Fruit fly (Drosophila melanogaster) whole organism, prepupa: ENCODE data around the gene CG11980.

ENCODE experiments used
- Blimp-1 ChIP-seq: fragments of 200-800 bp; sonication (Bioruptor generic); optimal IDR thresholded peaks from 3 replicates; lab custom pipeline; 2017; ENCODE audit warnings: missing biosample characterization, missing genetic modification characterization, mild to moderate bottlenecking, moderate library complexity, missing genetic modification reagents
- CG10631 ChIP-seq: fragments of 200-800 bp; sonication (Bioruptor generic); optimal IDR thresholded peaks from 2 replicates; lab custom pipeline; 2016; ENCODE audit warnings: missing biosample characterization, missing genetic modification characterization
- CG10669 ChIP-seq: fragments of 200-800 bp; sonication (Bioruptor generic); optimal IDR thresholded peaks from 3 replicates; lab custom pipeline; 2018; ENCODE audit warnings: missing biosample characterization, mild to moderate bottlenecking, missing genetic modification characterization, moderate library complexity
- CG11294 ChIP-seq: fragments of 200-800 bp; sonication (Bioruptor generic); IDR thresholded peaks from 2 replicates; pipeline ENCODE4 v1.3.6; 2022; ENCODE audit warnings: missing biosample characterization, missing genetic modification characterization
- CG11762 ChIP-seq: fragments of 200-800 bp; sonication (Bioruptor generic); optimal IDR thresholded peaks from 3 replicates; lab custom pipeline; 2016; ENCODE audit warnings: missing biosample characterization, missing genetic modification characterization; ENCODE audit not compliant: insufficient read depth
- CG11902 ChIP-seq: fragments of 200-800 bp; sonication (Bioruptor generic); optimal IDR thresholded peaks from 3 replicates; lab custom pipeline; 2016; ENCODE audit warnings: missing biosample characterization, missing genetic modification characterization
- CG15336 ChIP-seq: fragments of 200-800 bp; sonication (Bioruptor generic); IDR thresholded peaks from 2 replicates; pipeline ENCODE4 v1.3.6; 2022; ENCODE audit warnings: missing biosample characterization, missing genetic modification characterization
- CG16779 ChIP-seq: fragments of 200-800 bp; sonication (Bioruptor generic); optimal IDR thresholded peaks from 3 replicates; lab custom pipeline; 2017; ENCODE audit warnings: missing biosample characterization, mild to moderate bottlenecking, missing genetic modification characterization
- CG32006 ChIP-seq: fragments of 200-800 bp; sonication (Bioruptor generic); optimal IDR thresholded peaks from 3 replicates; lab custom pipeline; 2017; ENCODE audit warnings: missing biosample characterization, mild to moderate bottlenecking, missing genetic modification characterization
- CG3919 ChIP-seq: fragments of 200-800 bp; sonication (Bioruptor generic); optimal IDR thresholded peaks from 3 replicates; lab custom pipeline; 2016; ENCODE audit warnings: missing biosample characterization, missing genetic modification characterization
- CG6163 ChIP-seq: fragments of 200-800 bp; sonication (Bioruptor generic); IDR thresholded peaks from 3 replicates; pipeline ENCODE4 v1.3.6; 2022; ENCODE audit warnings: missing biosample characterization, missing genetic modification characterization
- CG6792 ChIP-seq: fragments of 200-800 bp; sonication (Bioruptor generic); optimal IDR thresholded peaks from 3 replicates; lab custom pipeline; 2016; ENCODE audit warnings: missing biosample characterization, missing genetic modification characterization
- CG6808 ChIP-seq: fragments of 200-800 bp; sonication (Bioruptor generic); optimal IDR thresholded peaks from 3 replicates; lab custom pipeline; 2017; ENCODE audit warnings: missing biosample characterization, missing genetic modification characterization, mild to moderate bottlenecking, moderate library complexity, missing genetic modification reagents
- CG6854 ChIP-seq: fragments of 200-800 bp; sonication (Bioruptor generic); optimal IDR thresholded peaks from 2 replicates; lab custom pipeline; 2017; ENCODE audit warnings: missing biosample characterization, mild to moderate bottlenecking, missing genetic modification characterization
- CG7368 ChIP-seq: fragments of 200-800 bp; sonication (Bioruptor generic); optimal IDR thresholded peaks from 3 replicates; lab custom pipeline; 2016; ENCODE audit warnings: missing biosample characterization, missing genetic modification characterization
- CG8119 ChIP-seq: fragments of 200-800 bp; sonication (Bioruptor generic); IDR thresholded peaks from 3 replicates; pipeline ENCODE4 v1.3.6; 2022; ENCODE audit warnings: missing biosample characterization, missing genetic modification characterization
- CG8319 ChIP-seq: fragments of 200-800 bp; sonication (Bioruptor generic); optimal IDR thresholded peaks from 3 replicates; lab custom pipeline; 2016; ENCODE audit warnings: missing biosample characterization, missing genetic modification characterization
- Eip75B ChIP-seq: fragments of 200-800 bp; sonication (Bioruptor generic); optimal IDR thresholded peaks from 3 replicates; lab custom pipeline; 2016; ENCODE audit warnings: missing biosample characterization, missing genetic modification characterization
- Ets96B ChIP-seq: fragments of 200-800 bp; optimal IDR thresholded peaks from 2 replicates; lab custom pipeline; 2019; ENCODE audit warnings: missing biosample characterization, mild to moderate bottlenecking, missing genetic modification characterization, moderate library complexity
- Gug ChIP-seq: fragments of 200-800 bp; sonication (Bioruptor generic); IDR thresholded peaks from 2 replicates; pipeline ENCODE4 v1.3.6; 2022; ENCODE audit warnings: missing biosample characterization, missing genetic modification characterization
- Hr4 ChIP-seq: fragments of 200-800 bp; sonication (Bioruptor generic); optimal IDR thresholded peaks from 3 replicates; lab custom pipeline; 2016; ENCODE audit warnings: missing biosample characterization, missing genetic modification characterization
- Met ChIP-seq: fragments of 200-800 bp; sonication (Bioruptor generic); optimal IDR thresholded peaks from 3 replicates; lab custom pipeline; 2016; ENCODE audit warnings: missing biosample characterization, missing genetic modification characterization
- OdsH ChIP-seq: fragments of 200-800 bp; sonication (Bioruptor generic); optimal IDR thresholded peaks from 3 replicates; lab custom pipeline; 2016; ENCODE audit warnings: missing biosample characterization, missing genetic modification characterization
- Smox ChIP-seq: fragments of 200-800 bp; sonication (Bioruptor generic); optimal IDR thresholded peaks from 3 replicates; lab custom pipeline; 2016; ENCODE audit warnings: missing biosample characterization, missing genetic modification characterization
- achi ChIP-seq: fragments of 200-800 bp; sonication (Bioruptor generic); optimal IDR thresholded peaks from 3 replicates; lab custom pipeline; 2016; ENCODE audit warnings: missing biosample characterization, missing genetic modification characterization
- eg ChIP-seq: fragments of 200-800 bp; sonication (Bioruptor generic); IDR thresholded peaks from 3 replicates; pipeline ENCODE4 v1.3.6; 2022; ENCODE audit warnings: missing biosample characterization, missing genetic modification characterization
- esn ChIP-seq: fragments of 200-800 bp; sonication (Bioruptor generic); optimal IDR thresholded peaks from 2 replicates; lab custom pipeline; 2016; ENCODE audit warnings: missing biosample characterization, mild to moderate bottlenecking, missing genetic modification characterization, moderate library complexity
- fd59A ChIP-seq: fragments of 200-800 bp; sonication (Bioruptor generic); optimal IDR thresholded peaks from 2 replicates; lab custom pipeline; 2017; ENCODE audit warnings: missing biosample characterization, mild to moderate bottlenecking, missing genetic modification characterization, missing genetic modification reagents
- fd85E ChIP-seq: fragments of 200-800 bp; sonication (Bioruptor generic); optimal IDR thresholded peaks from 3 replicates; lab custom pipeline; 2016; ENCODE audit warnings: missing biosample characterization, missing genetic modification characterization
- fkh ChIP-seq: fragments of 200-800 bp; sonication (Bioruptor generic); optimal IDR thresholded peaks from 3 replicates; lab custom pipeline; 2017; ENCODE audit warnings: missing biosample characterization, mild to moderate bottlenecking, missing genetic modification characterization, moderate library complexity
- pdm3 ChIP-seq: fragments of 200-800 bp; sonication (Bioruptor generic); optimal IDR thresholded peaks from 3 replicates; lab custom pipeline; 2016; ENCODE audit warnings: missing biosample characterization, missing genetic modification characterization
- salr ChIP-seq, 2 experiments: fragments of 200-800 bp; sonication (Bioruptor generic); optimal IDR thresholded peaks; 3 replicates each; lab custom pipeline; 2016 to 2018; ENCODE audit warnings: missing biosample characterization in 2 of 2, missing genetic modification characterization in 2 of 2, mild to moderate bottlenecking in 1 of 2
- spab ChIP-seq: fragments of 200-800 bp; sonication (Bioruptor generic); optimal IDR thresholded peaks from 2 replicates; lab custom pipeline; 2017; ENCODE audit warnings: missing biosample characterization, mild to moderate bottlenecking, missing genetic modification characterization, missing genetic modification reagents
- ss ChIP-seq, 2 experiments: fragments of 200-800 bp; sonication (Bioruptor generic); optimal IDR thresholded peaks; 2 replicates in 1 of 2; 3 replicates in 1 of 2; lab custom pipeline; 2017 to 2018; ENCODE audit warnings: mild to moderate bottlenecking in 2 of 2, missing biosample characterization in 2 of 2, missing genetic modification characterization in 2 of 2, moderate library complexity in 1 of 2
- svp ChIP-seq: fragments of 200-800 bp; sonication (Bioruptor generic); peaks from one replicate; lab custom pipeline; 2016; ENCODE audit warnings: missing biosample characterization, missing genetic modification characterization
- vri ChIP-seq: fragments of 200-800 bp; sonication (Bioruptor generic); optimal IDR thresholded peaks from 3 replicates; lab custom pipeline; 2016; ENCODE audit warnings: missing biosample characterization, mild to moderate bottlenecking, missing genetic modification characterization

The CG11980 gene

DNA sequence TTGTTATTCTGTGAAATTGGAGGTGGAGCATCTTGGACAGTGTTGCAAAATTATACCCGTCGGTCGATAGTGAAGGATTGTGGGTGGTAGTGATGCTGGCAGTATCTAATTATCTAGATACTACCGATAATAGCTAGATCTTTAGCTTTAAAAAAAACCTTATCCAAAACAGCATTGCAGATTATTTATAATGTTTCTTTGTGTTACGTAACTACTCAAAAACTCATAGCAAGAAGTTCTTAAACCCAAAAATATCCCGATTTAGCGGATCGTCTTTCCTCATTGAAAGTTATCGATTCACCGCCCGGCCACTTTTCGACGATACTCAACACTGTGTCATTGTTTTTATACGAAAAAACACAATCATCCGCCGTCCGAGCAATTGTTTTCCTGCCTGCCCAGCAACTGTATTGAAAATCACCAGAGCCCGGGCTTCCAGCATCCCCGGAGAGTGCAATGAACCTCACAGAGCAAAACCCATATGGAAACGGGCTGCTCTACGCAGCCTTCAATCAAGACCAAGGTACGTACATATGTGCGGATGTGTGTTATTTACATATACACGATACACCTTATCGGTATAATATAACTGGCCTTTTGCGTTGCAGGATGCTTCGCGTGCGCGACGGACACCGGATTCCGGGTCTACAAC is 10.8 kb upstream of the CG11980 start, which contains the start of gene CG11975 (continued):
- no peak for TF ChIP-seq Met (GFP tag; lab: Kevin White, UChicago)
- TF ChIP-seq CG15336 (GFP tag; lab: Robert Waterston, UW), result no peak
- no peak for TF ChIP-seq fkh (GFP tag; lab: Kevin White, UChicago)
- TF ChIP-seq salr (GFP tag; optimal IDR thresholded peaks at IDR 0.05; lab: Kevin White, UChicago), result peak in 1 of 2 experiments; percentile 34
- no peak for TF ChIP-seq CG11762
- 0 out of 2 replicates have a peak, but pooled peaks have one; percentile 21 for TF ChIP-seq CG11294 (GFP tag; lab: Robert Waterston, UW)
- TF ChIP-seq CG10631, result peak; percentile 77
- TF ChIP-seq ss (GFP tag; optimal IDR thresholded peaks at IDR 0.05; lab: Kevin White, UChicago), result no peak
- peak; percentile 36 for TF ChIP-seq CG11902
- no peak for TF ChIP-seq Blimp-1 (GFP tag; lab: Kevin White, UChicago)
- peak; percentile 15; the same call in 1 of the 3 replicates for TF ChIP-seq eg (GFP tag; lab: Robert Waterston, UW)
- peak; percentile 52 for TF ChIP-seq CG8319 (GFP tag; lab: Kevin White, UChicago)
- TF ChIP-seq spab (GFP tag; lab: Kevin White, UChicago), result no peak
- 0 out of 2 replicates have a peak, but pooled peaks have one; percentile 33 for TF ChIP-seq Gug (GFP tag; lab: Robert Waterston, UW)
- TF ChIP-seq achi (GFP tag; lab: Kevin White, UChicago), result peak; percentile 69
- TF ChIP-seq CG3919 (GFP tag; lab: Kevin White, UChicago), result no peak
- TF ChIP-seq CG6808, result no peak
- no peak for TF ChIP-seq Eip75B (GFP tag; lab: Kevin White, UChicago)
- peak; percentile 82 for TF ChIP-seq OdsH (GFP tag; lab: Kevin White, UChicago)
- peak; percentile 84 for TF ChIP-seq esn
- no peak for TF ChIP-seq CG16779 (tag; lab: Kevin White, UChicago)
- TF ChIP-seq CG8119 (GFP tag; lab: Robert Waterston, UW), result no peak

DNA sequence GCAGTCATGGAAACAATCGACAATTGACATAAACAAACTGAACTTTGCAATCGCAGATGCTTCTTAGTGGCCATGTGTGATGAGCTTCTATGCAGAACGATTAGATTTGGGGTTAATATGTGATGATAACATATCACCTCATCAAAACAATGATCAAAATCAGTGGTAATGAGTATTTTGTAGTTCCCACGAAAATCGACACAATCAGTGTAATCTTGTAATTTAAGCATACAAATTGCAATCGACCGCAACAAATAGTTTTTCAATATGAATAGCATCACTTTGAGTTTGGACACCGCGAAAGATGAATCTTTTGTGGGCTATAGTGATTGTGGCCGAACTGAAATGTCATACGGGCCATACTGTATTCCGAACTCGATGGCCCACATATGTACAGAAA is 6.4 kb upstream of the CG11980 start, which contains the start of gene CG11977:
Gene CG11977, plus strand, starts transcription at position 301 of the 400 bp plus-strand sequence.
- no peak for TF ChIP-seq fd85E (GFP tag; lab: Kevin White, UChicago)
- no peak for TF ChIP-seq CG6163 (GFP tag; lab: Robert Waterston, UW)
- TF ChIP-seq Smox (GFP tag; lab: Kevin White, UChicago), result no peak
- TF ChIP-seq CG32006, result no peak
- no peak for TF ChIP-seq eg (GFP tag; lab: Robert Waterston, UW)
- TF ChIP-seq, all 60 proteins: peak for 0

DNA sequence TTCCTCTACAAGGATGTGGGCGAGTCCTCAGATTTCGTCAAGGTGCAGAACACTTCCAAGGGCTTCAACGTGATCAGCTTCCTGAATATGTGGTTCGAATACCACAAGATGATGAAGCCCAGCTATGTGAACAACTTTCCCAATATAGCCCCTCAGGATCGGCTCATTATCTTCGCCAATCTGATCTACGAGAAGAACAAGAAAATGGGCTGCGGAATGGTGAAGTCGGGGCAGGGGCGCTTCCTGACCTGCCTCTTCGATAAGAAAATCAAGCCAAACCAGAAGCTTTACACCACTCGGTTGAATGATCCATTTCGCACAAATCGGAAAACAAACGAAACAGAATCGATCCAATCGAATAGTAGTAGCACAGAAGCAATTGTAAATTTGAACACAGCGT is 5.6 kb upstream of the CG11980 start:
- TF ChIP-seq svp (GFP tag; lab: Kevin White, UChicago), result peak; percentile 98
- no peak for TF ChIP-seq pdm3

DNA sequence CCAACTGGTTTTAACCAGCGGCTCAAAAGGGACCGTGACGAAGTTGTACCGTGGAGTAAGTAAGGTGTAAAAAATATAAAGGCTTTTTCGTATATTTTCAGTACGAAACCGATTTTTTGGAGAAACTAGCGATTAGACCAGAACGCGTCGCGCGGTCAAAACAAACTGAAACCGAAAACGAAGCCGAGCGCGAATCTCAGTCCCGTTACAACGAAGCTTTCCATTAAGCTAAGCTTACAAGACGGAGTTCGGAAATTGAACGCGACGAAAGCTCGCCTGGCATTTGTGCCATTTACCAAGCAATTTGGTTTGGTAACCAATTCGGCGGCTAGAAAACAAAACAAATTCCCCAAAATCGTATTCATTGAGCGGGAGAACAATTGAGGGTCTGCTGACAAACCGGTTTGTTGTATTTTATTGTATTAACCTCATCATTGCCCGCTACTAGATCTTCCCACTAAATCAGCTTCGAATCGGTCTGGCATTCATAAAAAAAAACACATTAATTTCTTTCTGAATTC is 2.0 kb upstream of the CG11980 start:
- TF ChIP-seq CG32006 (no peak), spab (GFP tag; lab: Kevin White, UChicago) (no peak), CG8319 (GFP tag; lab: Kevin White, UChicago) (no peak), fd59A (no peak), svp (GFP tag; lab: Kevin White, UChicago) (no peak), CG7368 (GFP tag; lab: Kevin White, UChicago) (no peak), Hr4 (GFP tag; lab: Kevin White, UChicago) (no peak), CG10669 (no peak), CG6808 (no peak), CG6792 (GFP tag; lab: Kevin White, UChicago) (no peak), CG6854 (no peak), CG10631 (no peak), vri (GFP tag; lab: Kevin White, UChicago) (no peak), Ets96B (tag; lab: Kevin White, UChicago) (no peak), CG8119 (GFP tag; lab: Robert Waterston, UW) (no peak), fd85E (GFP tag; lab: Kevin White, UChicago) (no peak)
